Fruit fly (Drosophila melanogaster): Measurements from ENCODE around the gene CG6171.

- TF ChIP-seq CG8478 (optimal IDR thresholded peaks at IDR 0.05) (no peak), CTCF (optimal IDR thresholded peaks at IDR 0.05) (peak; percentile 41 to 48)
These were observed 30.7 kb downstream of the CG6171 start, which contains the start of the genes Fkbp39 and Cyfip for dm6 chr3R:15332994-15333393.

Data from S2 (cell line).